Fruit fly (Drosophila melanogaster): ENCODE results near the gene CG15731.

CG15731 gene

dm6 chrX:12496930-12497329 lies 39.4 kb upstream of the CG15731 start, which contains the start of gene mdu (continued):
- TF ChIP-seq disco-r (GFP tag; optimal IDR thresholded peaks at IDR 0.05): no peak

DNA sequence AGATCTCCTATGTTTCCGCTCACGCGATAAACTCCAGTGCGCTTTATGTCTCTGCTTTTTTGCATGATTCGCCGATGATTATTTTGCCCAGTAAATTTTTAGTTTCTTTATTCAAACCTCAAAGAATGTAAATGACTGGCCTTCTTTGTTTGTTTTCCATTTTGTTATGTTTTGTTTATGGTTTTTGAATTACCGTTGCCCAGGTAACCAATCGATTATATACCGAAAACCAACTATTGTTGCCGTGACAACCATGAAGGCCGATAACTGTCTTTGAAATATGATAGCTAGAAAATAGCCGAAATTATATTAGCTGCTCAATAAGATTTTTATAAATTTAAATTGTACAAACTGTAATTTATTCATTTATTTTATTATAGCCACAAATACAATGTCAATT lies 38.9 kb upstream of the CG15731 start, which contains the start of gene Mks1:
Gene Mks1, minus strand, starts transcription at position 101 of the 400 bp plus-strand sequence.
- TF ChIP-seq Dref (GFP tag; IDR thresholded peaks at IDR 0.05) (peak; percentile 47), CG8478 (optimal IDR thresholded peaks at IDR 0.05) (no peak), Myb (GFP tag; optimal IDR thresholded peaks at IDR 0.05) (peak; percentile 56)

DNA sequence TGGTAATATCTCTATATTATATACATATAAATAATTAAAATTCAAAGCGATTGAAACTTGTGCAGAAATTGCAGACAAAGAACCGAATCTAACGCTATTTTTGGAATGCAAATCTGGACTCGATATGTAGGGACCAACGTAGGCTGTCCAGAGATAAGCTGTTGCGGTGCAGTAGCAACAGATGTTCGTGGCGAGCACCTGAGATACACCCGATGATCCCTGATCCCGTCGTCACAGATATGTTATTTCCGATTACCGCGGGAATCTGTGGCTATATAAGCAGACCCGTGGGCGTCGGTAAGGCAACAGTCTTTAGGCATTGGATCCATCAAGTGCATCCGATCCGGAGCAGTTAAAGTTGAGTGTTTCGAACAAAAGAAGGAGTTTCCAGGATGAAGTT lies 32.4 kb upstream of the CG15731 start, which contains the start of gene Lsp1alpha:
Gene Lsp1alpha, plus strand, starts transcription at position 301 of the 400 bp plus-strand sequence.
- TF ChIP-seq CG14667 (GFP tag; IDR thresholded peaks at IDR 0.05) (no peak), bcd (GFP tag; optimal IDR thresholded peaks at IDR 0.05) (no peak), CG11398 (GFP tag; optimal IDR thresholded peaks at IDR 0.05) (no peak), CG6272 (GFP tag; IDR thresholded peaks at IDR 0.05) (no peak), CG16815 (GFP tag; optimal IDR thresholded peaks at IDR 0.05) (no peak), CG7963 (GFP tag; IDR thresholded peaks at IDR 0.05; ENCODE audit: partially characterized antibody) (no peak), maf-S (GFP tag; optimal IDR thresholded peaks at IDR 0.05) (no peak), br (optimal IDR thresholded peaks at IDR 0.05) (no peak), Ptx1 (GFP tag; IDR thresholded peaks at IDR 0.05) (no peak), Hr78 (GFP tag; optimal IDR thresholded peaks at IDR 0.05) (no peak), kay (GFP tag; optimal IDR thresholded peaks at IDR 0.05) (no peak)

DNA sequence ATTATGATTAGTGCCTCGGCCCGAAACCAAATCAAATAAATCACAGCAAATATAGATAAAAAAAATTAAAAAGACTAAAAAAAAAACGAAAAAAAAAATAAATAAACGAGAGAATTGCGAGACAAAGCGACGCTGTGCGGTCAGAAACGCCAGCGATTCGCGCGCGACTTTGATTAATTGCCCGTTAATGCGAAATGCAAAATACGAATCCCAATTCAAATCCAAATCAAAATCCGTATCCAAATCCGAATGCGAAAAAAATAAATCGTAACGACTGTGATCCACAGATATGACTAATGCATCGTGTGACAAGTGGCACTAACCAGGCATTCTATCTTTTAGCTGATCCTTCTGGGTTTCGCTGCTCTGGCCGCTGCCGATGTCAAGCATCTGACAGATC lies 29.9 kb upstream of the CG15731 start:
- TF ChIP-seq CG8281 (tag; optimal IDR thresholded peaks at IDR 0.05): no peak
- TF ChIP-seq ac (GFP tag; optimal IDR thresholded peaks at IDR 0.05): no peak
- TF ChIP-seq CG8359 (GFP tag; optimal IDR thresholded peaks at IDR 0.05; ENCODE audit: borderline replicate concordance): peak; percentile 95
- peak; percentile 44 for TF ChIP-seq Med (GFP tag)

DNA sequence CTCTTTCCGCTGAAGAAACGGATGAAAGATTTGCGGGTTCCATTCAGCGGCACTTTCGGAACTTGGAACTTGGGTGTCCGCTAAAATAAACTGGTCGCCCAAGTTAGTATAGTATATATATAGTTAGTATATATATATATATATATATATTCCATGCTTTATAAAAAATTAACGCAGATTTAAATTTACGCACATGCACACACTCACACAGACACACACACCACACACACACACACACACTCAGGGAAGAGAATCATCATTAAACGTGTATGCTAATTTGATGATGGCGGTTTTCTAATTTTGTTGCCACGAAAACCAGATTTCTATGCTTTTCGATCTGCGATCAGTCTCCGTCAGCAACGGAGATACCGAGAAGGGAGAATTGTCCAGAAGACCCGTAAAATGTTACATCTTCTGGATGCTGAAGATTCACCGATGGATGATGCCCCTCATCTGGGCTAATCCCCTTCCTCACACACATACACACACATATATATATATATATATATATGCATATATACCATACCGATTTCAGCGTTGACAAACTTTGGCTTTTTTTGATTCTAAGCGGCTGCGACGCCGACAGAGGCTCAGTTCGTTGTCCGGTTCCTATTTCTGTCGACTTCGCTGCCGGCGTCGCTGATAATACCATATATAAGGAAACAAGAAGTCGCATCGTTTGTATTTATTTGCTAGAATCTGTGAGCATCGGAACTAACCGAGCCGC lies 28.9 kb upstream of the CG15731 start, which contains the start of gene Cpr11A:
Gene Cpr11A, plus strand, starts transcription at position 677 of the 727 bp plus-strand sequence.
- no peak for TF ChIP-seq CG16779 (GFP tag; IDR thresholded peaks at IDR 0.05)
- no peak for TF ChIP-seq CG3407 (GFP tag; optimal IDR thresholded peaks at IDR 0.05)
- peak; percentile 76; the same call in 1 of the 4 replicates for TF ChIP-seq chinmo (GFP tag; IDR thresholded peaks at IDR 0.05; ENCODE audit: partially characterized antibody)
- no peak for TF ChIP-seq CG8281 (tag; optimal IDR thresholded peaks at IDR 0.05)
- TF ChIP-seq exex (tag; optimal IDR thresholded peaks at IDR 0.05): no peak
- TF ChIP-seq CG13894 (tag; optimal IDR thresholded peaks at IDR 0.05): peak; percentile 22
- TF ChIP-seq CG30431 (GFP tag; optimal IDR thresholded peaks at IDR 0.05): no peak
- TF ChIP-seq CG12769 (tag; optimal IDR thresholded peaks at IDR 0.05): peak; percentile 58
- TF ChIP-seq CG11085 (GFP tag; IDR thresholded peaks at IDR 0.05): no peak
- TF ChIP-seq fd64A (GFP tag; optimal IDR thresholded peaks at IDR 0.05): no peak
- TF ChIP-seq disco-r (GFP tag; optimal IDR thresholded peaks at IDR 0.05): no peak
- TF ChIP-seq CG14014 (GFP tag; IDR thresholded peaks at IDR 0.05): no peak
- no peak for TF ChIP-seq CG13287 (GFP tag; IDR thresholded peaks at IDR 0.05; ENCODE audit: partially characterized antibody)
- no peak for TF ChIP-seq run (tag; optimal IDR thresholded peaks at IDR 0.05)
- no peak for TF ChIP-seq slp2 (GFP tag; optimal IDR thresholded peaks at IDR 0.05)
- TF ChIP-seq CG8089 (GFP tag; optimal IDR thresholded peaks at IDR 0.05): no peak
- no peak for TF ChIP-seq CG11695 (GFP tag; IDR thresholded peaks at IDR 0.05)
- no peak for TF ChIP-seq CG18599 (GFP tag; optimal IDR thresholded peaks at IDR 0.05)
- TF ChIP-seq Bteb2 (GFP tag; optimal IDR thresholded peaks at IDR 0.05): no peak
- TF ChIP-seq CG14667 (GFP tag; IDR thresholded peaks at IDR 0.05): no peak
- TF ChIP-seq cad (GFP tag; optimal IDR thresholded peaks at IDR 0.05): no peak
- no peak for TF ChIP-seq CG11723 (GFP tag; optimal IDR thresholded peaks at IDR 0.05)
- TF ChIP-seq abd-A (tag; optimal IDR thresholded peaks at IDR 0.05): peak; percentile 51
- TF ChIP-seq CG10543 (GFP tag; optimal IDR thresholded peaks at IDR 0.05): no peak
- no peak for TF ChIP-seq Hmr (GFP tag; optimal IDR thresholded peaks at IDR 0.05)
- TF ChIP-seq CG14965 (GFP tag; optimal IDR thresholded peaks at IDR 0.05; ENCODE audit: borderline replicate concordance): no peak
- no peak for TF ChIP-seq CG1792 (GFP tag; optimal IDR thresholded peaks at IDR 0.05)
